Fruit fly (Drosophila melanogaster) whole organism, embryonic: ENCODE results near the gene CG14507.

Experiments used
- Aef1 ChIP-seq: fragments of 200-800 bp; sonication (Bioruptor generic); IDR thresholded peaks from 3 replicates; pipeline ENCODE4 v1.3.6; 2022; ENCODE audit warnings: missing biosample characterization, missing genetic modification characterization
- CG10366 ChIP-seq: fragments of 200-800 bp; sonication (Bioruptor generic); IDR thresholded peaks from 2 replicates; pipeline ENCODE4 v1.3.6; 2022; ENCODE audit warnings: missing biosample characterization, missing genetic modification characterization
- CG10565 ChIP-seq: fragments of 200-800 bp; sonication (Bioruptor generic); optimal IDR thresholded peaks from 3 replicates; lab custom pipeline; 2016; ENCODE audit warnings: missing biosample characterization, mild to moderate bottlenecking, missing genetic modification characterization
- CG10959 ChIP-seq: fragments of 200-800 bp; sonication (Bioruptor generic); IDR thresholded peaks from 2 replicates; pipeline ENCODE4 v1.3.6; 2022; ENCODE audit warnings: missing biosample characterization, missing genetic modification characterization
- CG11723 ChIP-seq: fragments of 200-800 bp; sonication (Bioruptor generic); optimal IDR thresholded peaks from 2 replicates; lab custom pipeline; 2017; ENCODE audit warnings: missing biosample characterization, mild to moderate bottlenecking, missing genetic modification characterization
- CG13287 ChIP-seq: fragments of 200-800 bp; sonication (Bioruptor generic); IDR thresholded peaks from 2 replicates; pipeline ENCODE4 v1.3.6; 2022; ENCODE audit warnings: missing biosample characterization, missing genetic modification characterization; ENCODE audit not compliant: partially characterized antibody
- CG13424 ChIP-seq: fragments of 200-800 bp; sonication (Bioruptor generic); optimal IDR thresholded peaks from 2 replicates; lab custom pipeline; 2019; ENCODE audit warnings: missing biosample characterization, mild to moderate bottlenecking, missing genetic modification characterization, moderate library complexity
- CG15073 ChIP-seq: fragments of 200-800 bp; sonication (Bioruptor generic); optimal IDR thresholded peaks from 2 replicates; lab custom pipeline; 2016; ENCODE audit warnings: missing biosample characterization, missing genetic modification characterization
- CG1602 ChIP-seq: fragments of 200-800 bp; sonication (Bioruptor generic); optimal IDR thresholded peaks from 3 replicates; lab custom pipeline; 2016; ENCODE audit warnings: missing biosample characterization, missing genetic modification characterization
- CG1647 ChIP-seq: fragments of 200-800 bp; sonication (Bioruptor generic); optimal IDR thresholded peaks from 3 replicates; lab custom pipeline; 2016; ENCODE audit warnings: missing biosample characterization, missing genetic modification characterization
- CG17802 ChIP-seq: fragments of 200-800 bp; sonication (Bioruptor generic); optimal IDR thresholded peaks from 2 replicates; lab custom pipeline; 2018; ENCODE audit warnings: missing biosample characterization, mild to moderate bottlenecking, missing genetic modification characterization, moderate library complexity
- CG32532 ChIP-seq: fragments of 200-800 bp; sonication (Bioruptor generic); IDR thresholded peaks from 2 replicates; pipeline ENCODE4 v1.3.6; 2022; ENCODE audit warnings: missing biosample characterization, missing genetic modification characterization
- CG33213 ChIP-seq: fragments of 200-800 bp; sonication (Bioruptor generic); optimal IDR thresholded peaks from 3 replicates; lab custom pipeline; 2016; ENCODE audit warnings: missing biosample characterization, missing genetic modification characterization
- CG34422 ChIP-seq: fragments of 200-800 bp; sonication (Bioruptor generic); IDR thresholded peaks from 3 replicates; pipeline ENCODE4 v1.3.6; 2022; ENCODE audit warnings: missing biosample characterization, missing genetic modification characterization
- CG4820 ChIP-seq: fragments of 200-800 bp; sonication (Bioruptor generic); optimal IDR thresholded peaks from 3 replicates; lab custom pipeline; 2016; ENCODE audit warnings: missing biosample characterization, missing genetic modification characterization
- CG5180 ChIP-seq: fragments of 200-800 bp; sonication (Bioruptor generic); optimal IDR thresholded peaks from 3 replicates; lab custom pipeline; 2017; ENCODE audit warnings: missing biosample characterization, missing genetic modification characterization, mild to moderate bottlenecking, moderate library complexity, missing genetic modification reagents
- CG5245 ChIP-seq: fragments of 200-800 bp; sonication (Bioruptor generic); optimal IDR thresholded peaks from 3 replicates; lab custom pipeline; 2016; ENCODE audit warnings: missing biosample characterization, missing genetic modification characterization
- CG6175 ChIP-seq: fragments of 200-800 bp; sonication (Bioruptor generic); IDR thresholded peaks from 3 replicates; pipeline ENCODE4 v1.3.6; 2022; ENCODE audit warnings: missing biosample characterization, missing genetic modification characterization
- CG7786 ChIP-seq: fragments of 200-800 bp; sonication (Bioruptor generic); optimal IDR thresholded peaks from 2 replicates; lab custom pipeline; 2016; ENCODE audit warnings: missing biosample characterization, missing genetic modification characterization
- CG7987 ChIP-seq: fragments of 200-800 bp; sonication (Bioruptor generic); optimal IDR thresholded peaks from 2 replicates; lab custom pipeline; 2018; ENCODE audit warnings: missing biosample characterization, mild to moderate bottlenecking, missing genetic modification characterization, moderate library complexity
- CG8359 ChIP-seq: fragments of 200-800 bp; sonication (Bioruptor generic); optimal IDR thresholded peaks from 2 replicates; lab custom pipeline; 2017; ENCODE audit warnings: missing biosample characterization, mild to moderate bottlenecking, missing genetic modification characterization, borderline replicate concordance
- CG8765 ChIP-seq: fragments of 200-800 bp; sonication (Bioruptor generic); IDR thresholded peaks from 2 replicates; pipeline ENCODE4 v1.3.6; 2022; ENCODE audit warnings: missing biosample characterization, missing genetic modification characterization
- CG9797 ChIP-seq: fragments of 200-800 bp; sonication (Bioruptor generic); optimal IDR thresholded peaks from 3 replicates; lab custom pipeline; 2018; ENCODE audit warnings: missing biosample characterization, mild to moderate bottlenecking, missing genetic modification characterization
- CG9876 ChIP-seq: fragments of 200-800 bp; sonication (Bioruptor generic); optimal IDR thresholded peaks from 2 replicates; lab custom pipeline; 2016; ENCODE audit warnings: missing biosample characterization, missing genetic modification characterization
- CkIIα-i1 ChIP-seq: fragments of 200-800 bp; sonication (Bioruptor generic); IDR thresholded peaks from 2 replicates; pipeline ENCODE4 v1.3.6; 2022; ENCODE audit warnings: missing biosample characterization, missing genetic modification characterization
- Fer2 ChIP-seq: fragments of 200-800 bp; sonication (Bioruptor generic); optimal IDR thresholded peaks from 2 replicates; lab custom pipeline; 2018; ENCODE audit warnings: missing biosample characterization, mild to moderate bottlenecking, missing genetic modification characterization, moderate library complexity
- Fer3 ChIP-seq: fragments of 200-800 bp; sonication (Bioruptor generic); optimal IDR thresholded peaks from 2 replicates; lab custom pipeline; 2018; ENCODE audit warnings: missing biosample characterization, mild to moderate bottlenecking, missing genetic modification characterization, moderate library complexity
- HLH54F ChIP-seq: fragments of 200-800 bp; sonication (Bioruptor generic); optimal IDR thresholded peaks from 3 replicates; lab custom pipeline; 2016; ENCODE audit warnings: missing biosample characterization, missing genetic modification characterization
- Hr51 ChIP-seq, 2 experiments: fragments of 200-800 bp; sonication (Bioruptor generic); optimal IDR thresholded peaks; 2 replicates in 1 of 2; 3 replicates in 1 of 2; lab custom pipeline; 2016 to 2018; ENCODE audit warnings: missing biosample characterization in 2 of 2, missing genetic modification characterization in 2 of 2, mild to moderate bottlenecking in 1 of 2, moderate library complexity in 1 of 2
- Meics ChIP-seq: fragments of 200-800 bp; sonication (Bioruptor generic); optimal IDR thresholded peaks from 2 replicates; lab custom pipeline; 2017; ENCODE audit warnings: missing biosample characterization, mild to moderate bottlenecking, missing genetic modification characterization
- Neu2 ChIP-seq: fragments of 200-800 bp; sonication (Bioruptor generic); optimal IDR thresholded peaks from 3 replicates; lab custom pipeline; 2016; ENCODE audit warnings: missing biosample characterization, missing genetic modification characterization, borderline replicate concordance
- Nf-YB ChIP-seq: fragments of 200-800 bp; sonication (Bioruptor generic); optimal IDR thresholded peaks from 3 replicates; lab custom pipeline; 2019; ENCODE audit warnings: missing biosample characterization, mild to moderate bottlenecking, missing genetic modification characterization, moderate library complexity
- Spps ChIP-seq: fragments of 200-800 bp; sonication (Bioruptor generic); optimal IDR thresholded peaks from 2 replicates; lab custom pipeline; 2018; ENCODE audit warnings: missing biosample characterization, mild to moderate bottlenecking, missing genetic modification characterization
- Sry-β ChIP-seq: fragments of 200-800 bp; sonication (Bioruptor generic); optimal IDR thresholded peaks from 2 replicates; lab custom pipeline; 2018; ENCODE audit warnings: missing biosample characterization, mild to moderate bottlenecking, missing genetic modification characterization, moderate library complexity
- Ssrp ChIP-seq: fragments of 200-800 bp; sonication (Bioruptor generic); optimal IDR thresholded peaks from 2 replicates; lab custom pipeline; 2018; ENCODE audit warnings: missing biosample characterization, mild to moderate bottlenecking, missing genetic modification characterization, moderate library complexity
- Tbp ChIP-seq: fragments of >200 bp; optimal IDR thresholded peaks from 2 replicates; lab custom pipeline; 2018; ENCODE audit warnings: missing biosample characterization, missing genetic modification characterization
- Vsx1 ChIP-seq: fragments of 200-800 bp; sonication (Bioruptor generic); optimal IDR thresholded peaks from 2 replicates; lab custom pipeline; 2017; ENCODE audit warnings: missing biosample characterization, mild to moderate bottlenecking, missing genetic modification characterization, missing genetic modification reagents
- amos ChIP-seq: fragments of 200-800 bp; sonication (Bioruptor generic); IDR thresholded peaks from 2 replicates; pipeline ENCODE4 v1.3.6; 2022; ENCODE audit warnings: missing biosample characterization, missing genetic modification characterization; ENCODE audit not compliant: partially characterized antibody
- bsh ChIP-seq, 2 experiments: fragments of 200-800 bp; sonication (Bioruptor generic); optimal IDR thresholded peaks; 2 replicates each; lab custom pipeline; 2017 to 2018; ENCODE audit warnings: mild to moderate bottlenecking in 2 of 2, missing biosample characterization in 2 of 2, missing genetic modification characterization in 2 of 2, moderate library complexity in 1 of 2
- cwo ChIP-seq: fragments of 200-800 bp; sonication (Bioruptor generic); optimal IDR thresholded peaks from 3 replicates; lab custom pipeline; 2017; ENCODE audit warnings: missing biosample characterization, missing genetic modification characterization, mild to moderate bottlenecking, moderate library complexity, missing genetic modification reagents
- dimm ChIP-seq: fragments of 200-800 bp; sonication (Bioruptor generic); IDR thresholded peaks from 2 replicates; pipeline ENCODE4 v1.3.6; 2022; ENCODE audit warnings: missing biosample characterization, missing genetic modification characterization
- esg ChIP-seq: fragments of 200-800 bp; sonication (Bioruptor generic); conservative IDR thresholded peaks from 2 replicates; pipeline ENCODE4 v1.3.6; 2022; ENCODE audit warnings: missing biosample characterization, missing genetic modification characterization
- gsb-n ChIP-seq: fragments of 200-800 bp; sonication (Bioruptor generic); optimal IDR thresholded peaks from 3 replicates; lab custom pipeline; 2018; ENCODE audit warnings: missing biosample characterization, mild to moderate bottlenecking, missing genetic modification characterization
- ind ChIP-seq: fragments of 200-800 bp; sonication (Bioruptor generic); optimal IDR thresholded peaks from 3 replicates; lab custom pipeline; 2016; ENCODE audit warnings: missing biosample characterization, missing genetic modification characterization
- nom ChIP-seq: fragments of 200-800 bp; sonication (Bioruptor generic); optimal IDR thresholded peaks from 2 replicates; lab custom pipeline; 2017; ENCODE audit warnings: missing biosample characterization, missing genetic modification characterization, mild to moderate bottlenecking, moderate library complexity, missing genetic modification reagents
- onecut ChIP-seq: fragments of 200-800 bp; sonication (Bioruptor generic); IDR thresholded peaks from 2 replicates; pipeline ENCODE4 v1.3.6; 2022; ENCODE audit warnings: missing biosample characterization, missing genetic modification characterization
- p53 ChIP-seq: fragments of 200-800 bp; sonication (Bioruptor generic); optimal IDR thresholded peaks from 2 replicates; lab custom pipeline; 2016; ENCODE audit warnings: missing biosample characterization, missing genetic modification characterization
- row ChIP-seq: fragments of 200-800 bp; sonication (Bioruptor generic); IDR thresholded peaks from 3 replicates; pipeline ENCODE4 v1.3.6; 2022; ENCODE audit warnings: missing biosample characterization, missing genetic modification characterization
- sr ChIP-seq: fragments of 200-800 bp; sonication (Bioruptor generic); IDR thresholded peaks from 3 replicates; pipeline ENCODE4 v1.3.6; 2022; ENCODE audit warnings: missing biosample characterization, missing genetic modification characterization
- unc-4 ChIP-seq: fragments of 200-800 bp; sonication (Bioruptor generic); IDR thresholded peaks from 2 replicates; pipeline ENCODE4 v1.3.6; 2022; ENCODE audit warnings: missing biosample characterization, missing genetic modification characterization; ENCODE audit not compliant: partially characterized antibody

The CG14507 gene

DNA sequence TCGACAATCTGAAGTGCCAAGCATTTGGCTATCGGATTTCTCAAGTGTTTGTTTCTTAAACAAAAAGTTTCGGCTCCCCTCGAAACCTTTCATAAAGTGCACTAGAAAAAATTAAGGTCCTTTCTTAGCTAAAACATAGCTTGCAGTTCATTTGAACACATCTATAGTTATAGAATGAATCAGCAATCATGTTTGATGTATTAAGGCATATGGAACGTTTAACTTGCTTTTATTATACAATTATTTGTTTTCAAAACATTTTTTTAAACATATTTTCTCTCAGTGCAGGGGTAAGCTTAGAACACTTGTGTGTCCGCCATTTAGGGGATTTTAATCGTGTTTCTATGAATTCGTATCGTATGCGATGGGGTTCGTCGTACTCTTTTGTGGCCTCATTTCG lies 47.1 kb upstream of the CG14507 start (continued):
- TF ChIP-seq nom (no peak), bsh (GFP tag; optimal IDR thresholded peaks at IDR 0.05; lab: Kevin White, UChicago) (peak in 1 of 2 experiments; percentile 92), Neu2 (GFP tag; lab: Kevin White, UChicago) (no peak), CG17802 (tag; lab: Kevin White, UChicago) (peak; percentile 28), CG9876 (GFP tag; lab: Kevin White, UChicago) (no peak), unc-4 (GFP tag; lab: Robert Waterston, UW) (no peak), CG11723 (peak; percentile 41), Tbp (GFP tag; lab: Kevin White, UChicago) (no peak), CG34422 (GFP tag; lab: Robert Waterston, UW) (peak; percentile 42; the same call in 1 of the 3 replicates), CG9797 (no peak), Aef1 (GFP tag; lab: Robert Waterston, UW) (no peak), CG32532 (GFP tag; lab: Robert Waterston, UW) (peak; percentile 32; the same call in 1 of the 2 replicates), CG1647 (GFP tag; lab: Kevin White, UChicago) (no peak), CG6175 (GFP tag; lab: Robert Waterston, UW) (no peak), CG15073 (GFP tag; lab: Kevin White, UChicago) (no peak), CG8765 (GFP tag; lab: Robert Waterston, UW) (no peak; the same call in 1 of the 2 replicates), Fer3 (tag; lab: Kevin White, UChicago) (peak; percentile 53), amos (GFP tag; lab: Robert Waterston, UW) (no peak), Nf-YB (GFP tag; lab: Kevin White, UChicago) (peak; percentile 52), row (GFP tag; lab: Robert Waterston, UW) (peak; percentile 72), CG10366 (GFP tag; lab: Robert Waterston, UW) (peak; percentile 64), ind (GFP tag; lab: Kevin White, UChicago) (peak; percentile 43), Sry-β (GFP tag; lab: Kevin White, UChicago) (peak; percentile 17), CG8359 (GFP tag; lab: Kevin White, UChicago) (peak; percentile 44), dimm (GFP tag; lab: Robert Waterston, UW) (no peak), sr (GFP tag; lab: Robert Waterston, UW) (no peak), CG13287 (GFP tag; lab: Robert Waterston, UW) (no peak), Vsx1 (no peak), Meics (GFP tag; lab: Kevin White, UChicago) (peak; percentile 25), cwo (GFP tag; lab: Kevin White, UChicago) (no peak), p53 (no peak), CG5245 (GFP tag; lab: Kevin White, UChicago) (peak; percentile 54), HLH54F (GFP tag; lab: Kevin White, UChicago) (peak; percentile 14), CkIIα-i1 (GFP tag; lab: Robert Waterston, UW) (no peak), CG10565 (no peak), CG5180 (GFP tag; lab: Kevin White, UChicago) (peak; percentile 9), esg (GFP tag; lab: Robert Waterston, UW) (peak; percentile 47; the same call in 1 of the 2 replicates), CG10959 (GFP tag; lab: Robert Waterston, UW) (no peak), CG33213 (peak; percentile 11), Spps (peak; percentile 76), gsb-n (tag; lab: Kevin White, UChicago) (peak; percentile 53), CG13424 (tag; lab: Kevin White, UChicago) (peak; percentile 79), CG7987 (GFP tag; lab: Kevin White, UChicago) (no peak), CG1602 (peak; percentile 67), onecut (peak; percentile 63), CG7786 (peak; percentile 59), Hr51 (GFP tag; optimal IDR thresholded peaks at IDR 0.05; lab: Kevin White, UChicago) (peak in 1 of 2 experiments; percentile 63), CG4820 (peak; percentile 57), Ssrp (tag; lab: Kevin White, UChicago) (peak; percentile 78), Fer2 (no peak)
